Worm (Caenorhabditis elegans): Measurements from ENCODE around the gene his-62.

The his-62 gene

DNA sequence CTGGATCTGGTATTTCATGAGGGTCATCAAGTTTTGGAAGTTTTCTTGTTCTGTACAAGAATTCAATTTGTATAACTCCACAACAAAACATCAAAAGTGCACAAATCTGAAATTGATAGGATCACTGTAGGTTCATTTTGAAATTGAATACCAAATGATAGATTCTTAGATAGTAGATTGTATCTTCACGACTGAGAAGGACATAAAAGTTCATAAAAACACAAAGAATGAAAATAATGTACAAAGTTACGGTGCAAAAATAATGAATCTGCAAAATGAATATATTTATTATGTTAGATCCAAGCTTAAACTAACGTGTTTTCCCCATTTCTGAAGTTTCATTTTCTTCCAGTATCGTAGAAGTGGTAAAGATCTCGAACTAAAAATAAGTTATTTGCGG, 14.6 kb downstream of the his-62 start:
- TF ChIP-seq mls-2 (tag; optimal IDR thresholded peaks at IDR 0.05) (no peak), sem-2 (GFP tag; optimal IDR thresholded peaks at IDR 0.05) (no peak), lin-13 (tag; optimal IDR thresholded peaks at IDR 0.05) (no peak), ceh-39 (tag; optimal IDR thresholded peaks at IDR 0.05) (no peak), unc-62 (GFP tag; optimal IDR thresholded peaks at IDR 0.05) (no peak), ham-2 (GFP tag; optimal IDR thresholded peaks at IDR 0.05) (no peak), blmp-1 (tag; optimal IDR thresholded peaks at IDR 0.05) (no peak), ceh-43 (GFP tag; optimal IDR thresholded peaks at IDR 0.05) (no peak), snpc-4 (tag; optimal IDR thresholded peaks at IDR 0.05) (no peak), hlh-1 (tag; optimal IDR thresholded peaks at IDR 0.05) (no peak), unc-39 (tag; optimal IDR thresholded peaks at IDR 0.05) (no peak), flh-1 (GFP tag; optimal IDR thresholded peaks at IDR 0.05) (no peak), nhr-237 (tag; optimal IDR thresholded peaks at IDR 0.05) (no peak), ces-1 (GFP tag; optimal IDR thresholded peaks at IDR 0.05) (no peak), nhr-2 (tag; optimal IDR thresholded peaks at IDR 0.05) (no peak), M03D4.4 (tag; optimal IDR thresholded peaks at IDR 0.05) (no peak)

- TF ChIP-seq ceh-83 (GFP tag; optimal IDR thresholded peaks at IDR 0.05), result no peak
- no peak for TF ChIP-seq ceh-39 (tag; optimal IDR thresholded peaks at IDR 0.05)
- no peak for TF ChIP-seq unc-62 (GFP tag; optimal IDR thresholded peaks at IDR 0.05)
- TF ChIP-seq mls-2 (tag; optimal IDR thresholded peaks at IDR 0.05), result no peak
- no peak for TF ChIP-seq nhr-28 (tag; optimal IDR thresholded peaks at IDR 0.05)
- TF ChIP-seq nhr-2 (tag; optimal IDR thresholded peaks at IDR 0.05), result no peak
Observed at ce11 chrIV:7501337-7501736, 15.0 kb downstream of the his-62 start, which contains the start of gene F55G1.15. F55G1.15 (minus strand) TSS chrIV:7501437.

DNA sequence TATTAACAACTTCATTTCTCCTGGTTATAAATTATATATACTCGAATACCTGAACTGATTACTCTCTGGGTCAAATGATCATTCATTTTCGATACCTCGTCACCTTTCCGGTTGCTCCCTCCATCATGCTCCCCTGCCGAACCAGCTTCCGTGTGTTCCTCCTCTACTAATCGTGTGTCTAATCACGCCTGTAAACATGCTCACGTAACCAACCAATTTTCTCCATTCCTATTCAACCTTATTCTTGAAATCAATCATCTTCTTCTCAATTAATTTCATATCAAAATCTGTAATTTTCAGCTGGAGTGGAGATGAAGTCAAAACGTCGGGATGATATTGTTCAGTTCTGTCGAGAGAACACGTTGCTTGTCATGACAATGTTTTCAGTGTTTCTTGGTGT, 17.0 kb downstream of the his-62 start, which contains the start of gene glt-6:
TSS of gene glt-6 (plus strand) at position 301 of the 400 bp plus-strand sequence.
- TF ChIP-seq hlh-1 (tag; optimal IDR thresholded peaks at IDR 0.05) (no peak), sptf-1 (tag; optimal IDR thresholded peaks at IDR 0.05) (no peak), snpc-4 (tag; optimal IDR thresholded peaks at IDR 0.05) (no peak), M03D4.4 (tag; optimal IDR thresholded peaks at IDR 0.05) (no peak), ceh-43 (GFP tag; optimal IDR thresholded peaks at IDR 0.05) (no peak), lin-13 (tag; optimal IDR thresholded peaks at IDR 0.05) (no peak), flh-1 (GFP tag; optimal IDR thresholded peaks at IDR 0.05) (no peak)

DNA sequence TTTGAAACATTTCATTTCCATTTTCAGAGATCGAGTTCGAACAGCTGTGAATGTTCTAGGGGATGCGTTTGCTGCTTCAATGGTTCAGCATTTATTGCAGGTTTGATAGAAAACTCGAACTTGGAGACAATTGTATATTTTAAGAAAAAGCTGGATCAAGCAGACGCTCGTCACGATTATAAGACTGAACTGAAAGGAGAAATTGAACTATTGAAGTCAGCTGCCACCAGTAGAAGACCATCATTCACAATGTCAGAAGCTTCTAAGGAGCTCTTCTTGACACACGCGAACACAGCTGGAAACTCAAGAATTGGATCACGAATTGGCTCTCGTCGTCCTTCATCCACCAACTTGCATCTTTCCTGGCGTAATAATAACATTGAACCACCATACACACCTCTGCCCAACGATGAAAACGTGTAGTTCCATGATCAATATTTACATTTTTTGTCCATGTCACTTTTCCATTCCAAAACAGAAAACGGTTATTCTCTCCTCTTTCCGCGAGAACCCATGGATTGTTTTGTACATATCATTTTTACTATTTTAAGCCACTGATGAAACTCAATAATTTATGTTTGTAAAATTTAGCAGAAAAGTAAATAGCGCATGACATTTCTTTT, 19.6 kb downstream of the his-62 start:
- TF ChIP-seq nhr-2 (tag; optimal IDR thresholded peaks at IDR 0.05) (no peak), elt-3 (tag; optimal IDR thresholded peaks at IDR 0.05) (no peak), ceh-43 (GFP tag; optimal IDR thresholded peaks at IDR 0.05) (no peak), lin-13 (tag; optimal IDR thresholded peaks at IDR 0.05) (no peak), unc-62 (GFP tag; optimal IDR thresholded peaks at IDR 0.05) (no peak), snpc-4 (tag; optimal IDR thresholded peaks at IDR 0.05) (no peak), unc-39 (tag; optimal IDR thresholded peaks at IDR 0.05) (no peak), hlh-1 (tag; optimal IDR thresholded peaks at IDR 0.05) (no peak), nhr-237 (tag; optimal IDR thresholded peaks at IDR 0.05) (no peak), ztf-11 (tag; optimal IDR thresholded peaks at IDR 0.05) (no peak), lsy-2 (tag; optimal IDR thresholded peaks at IDR 0.05) (no peak), nhr-12 (tag; optimal IDR thresholded peaks at IDR 0.05) (no peak), mab-5 (tag; optimal IDR thresholded peaks at IDR 0.05) (no peak), ham-2 (GFP tag; optimal IDR thresholded peaks at IDR 0.05) (no peak), M03D4.4 (tag; optimal IDR thresholded peaks at IDR 0.05) (no peak), zip-8 (tag; optimal IDR thresholded peaks at IDR 0.05) (no peak), ces-1 (GFP tag; optimal IDR thresholded peaks at IDR 0.05) (no peak)

- TF ChIP-seq drap-1 (GFP tag; optimal IDR thresholded peaks at IDR 0.05) (no peak), hlh-1 (tag; optimal IDR thresholded peaks at IDR 0.05) (no peak), unc-120 (tag; optimal IDR thresholded peaks at IDR 0.05; ENCODE audit: poor library complexity, severe bottlenecking) (no peak), elt-1 (tag; optimal IDR thresholded peaks at IDR 0.05; ENCODE audit: borderline replicate concordance, insufficient read depth) (no peak), nhr-28 (tag; optimal IDR thresholded peaks at IDR 0.05) (no peak), nhr-12 (tag; optimal IDR thresholded peaks at IDR 0.05) (no peak), ham-2 (GFP tag; optimal IDR thresholded peaks at IDR 0.05) (no peak), unc-62 (GFP tag; optimal IDR thresholded peaks at IDR 0.05) (no peak), cnd-1 (tag; optimal IDR thresholded peaks at IDR 0.05) (no peak), ces-1 (GFP tag; optimal IDR thresholded peaks at IDR 0.05) (no peak), unc-39 (tag; optimal IDR thresholded peaks at IDR 0.05) (no peak), nhr-237 (tag; optimal IDR thresholded peaks at IDR 0.05) (no peak), mab-5 (tag; optimal IDR thresholded peaks at IDR 0.05) (no peak), snpc-4 (tag; optimal IDR thresholded peaks at IDR 0.05) (no peak), bed-3 (GFP tag; optimal IDR thresholded peaks at IDR 0.05) (no peak), tbx-8 (GFP tag; optimal IDR thresholded peaks at IDR 0.05) (no peak), nhr-2 (tag; optimal IDR thresholded peaks at IDR 0.05) (no peak), blmp-1 (tag; optimal IDR thresholded peaks at IDR 0.05) (no peak), ceh-39 (tag; optimal IDR thresholded peaks at IDR 0.05) (no peak)
Observed at ce11 chrIV:7506711-7507110, 20.4 kb downstream of the his-62 start.

Data from whole organism, mixed stage, embryonic.